Worm (Caenorhabditis elegans) whole organism, mixed stage, embryonic: ENCODE data around the gene trmt-10C.2.

Experiments used
- M03D4.4 ChIP-seq: sonication (generic microtip); optimal IDR thresholded peaks from 2 replicates; lab custom pipeline; 2017; ENCODE audit warnings: mild to moderate bottlenecking, missing genetic modification characterization, missing compliant biosample characterization
- bed-3 ChIP-seq: fragments of 200-800 bp; sonication (Bioruptor generic); optimal IDR thresholded peaks from 3 replicates; lab custom pipeline; 2018; ENCODE audit warnings: mild to moderate bottlenecking, missing genetic modification characterization, moderate library complexity, missing compliant biosample characterization
- blmp-1 ChIP-seq: fragments of 150-350 bp; optimal IDR thresholded peaks from 2 replicates; lab custom pipeline; 2014; ENCODE audit warnings: missing biosample characterization, missing genetic modification characterization
- ceh-39 ChIP-seq: fragments of 150-350 bp; optimal IDR thresholded peaks from 2 replicates; lab custom pipeline; 2014; ENCODE audit warnings: missing biosample characterization, missing genetic modification characterization
- ceh-43 ChIP-seq: fragments of 200-800 bp; sonication (Bioruptor generic); optimal IDR thresholded peaks from 2 replicates; lab custom pipeline; 2018; ENCODE audit warnings: mild to moderate bottlenecking, missing genetic modification characterization, moderate library complexity, missing compliant biosample characterization
- ceh-83 ChIP-seq: fragments of 200-800 bp; sonication (Bioruptor generic); optimal IDR thresholded peaks from 2 replicates; lab custom pipeline; 2018; ENCODE audit warnings: mild to moderate bottlenecking, missing genetic modification characterization, missing compliant biosample characterization
- ces-1 ChIP-seq: fragments of 150-350 bp; optimal IDR thresholded peaks from 2 replicates; lab custom pipeline; 2014; ENCODE audit warnings: missing biosample characterization, missing genetic modification reagents, missing genetic modification characterization
- cnd-1 ChIP-seq: fragments of 200-800 bp; sonication (Bioruptor generic); optimal IDR thresholded peaks from 2 replicates; lab custom pipeline; 2018; ENCODE audit warnings: mild to moderate bottlenecking, missing genetic modification characterization, missing compliant biosample characterization
- elt-1 ChIP-seq: sonication (generic microtip); optimal IDR thresholded peaks from 2 replicates; lab custom pipeline; 2017; ENCODE audit warnings: missing genetic modification characterization, mild to moderate bottlenecking, missing compliant biosample characterization, antibody characterized with exemption, moderate library complexity, borderline replicate concordance; ENCODE audit not compliant: insufficient read depth
- elt-3 ChIP-seq: fragments of 150-350 bp; optimal IDR thresholded peaks from 2 replicates; lab custom pipeline; 2014; ENCODE audit warnings: missing biosample characterization, missing genetic modification characterization
- ham-2 ChIP-seq: fragments of 200-800 bp; sonication (Bioruptor generic); optimal IDR thresholded peaks from 2 replicates; lab custom pipeline; 2018; ENCODE audit warnings: mild to moderate bottlenecking, missing genetic modification characterization, missing compliant biosample characterization
- lin-13 ChIP-seq: fragments of 150-350 bp; optimal IDR thresholded peaks from 2 replicates; lab custom pipeline; 2014; ENCODE audit warnings: missing biosample characterization, missing genetic modification characterization
- lin-32 ChIP-seq: fragments of 200-800 bp; sonication (Bioruptor generic); optimal IDR thresholded peaks from 2 replicates; lab custom pipeline; 2018; ENCODE audit warnings: mild to moderate bottlenecking, missing genetic modification characterization, missing compliant biosample characterization
- lsy-2 ChIP-seq: fragments of 150-350 bp; optimal IDR thresholded peaks from 2 replicates; lab custom pipeline; 2014; ENCODE audit warnings: missing biosample characterization, missing genetic modification characterization
- mab-5 ChIP-seq: fragments of 150-350 bp; optimal IDR thresholded peaks from 2 replicates; lab custom pipeline; 2014; ENCODE audit warnings: missing biosample characterization, missing genetic modification characterization
- mep-1 ChIP-seq: fragments of 150-350 bp; optimal IDR thresholded peaks from 2 replicates; lab custom pipeline; 2017; ENCODE audit warnings: missing biosample characterization, missing genetic modification reagents, missing genetic modification characterization, inconsistent platforms
- mls-2 ChIP-seq: sonication (generic microtip); optimal IDR thresholded peaks from 2 replicates; lab custom pipeline; 2016; ENCODE audit warnings: mild to moderate bottlenecking, missing genetic modification characterization, moderate library complexity, missing compliant biosample characterization
- nhr-12 ChIP-seq: fragments of 150-350 bp; optimal IDR thresholded peaks from 2 replicates; lab custom pipeline; 2014; ENCODE audit warnings: missing biosample characterization, missing genetic modification characterization
- nhr-2 ChIP-seq: fragments of 150-350 bp; optimal IDR thresholded peaks from 2 replicates; lab custom pipeline; 2014; ENCODE audit warnings: missing biosample characterization, missing genetic modification characterization
- nhr-237 ChIP-seq: fragments of 150-350 bp; optimal IDR thresholded peaks from 2 replicates; lab custom pipeline; 2014; ENCODE audit warnings: missing biosample characterization, missing genetic modification characterization
- nhr-28 ChIP-seq: fragments of 150-350 bp; optimal IDR thresholded peaks from 2 replicates; lab custom pipeline; 2014; ENCODE audit warnings: missing biosample characterization, missing genetic modification characterization
- nhr-76 ChIP-seq: sonication (generic microtip); optimal IDR thresholded peaks from 2 replicates; lab custom pipeline; 2017; ENCODE audit warnings: missing biosample characterization, missing genetic modification characterization
- pha-4 ChIP-seq: fragments of 150-350 bp; optimal IDR thresholded peaks from 2 replicates; lab custom pipeline; 2018; ENCODE audit warnings: missing biosample characterization, missing genetic modification reagents, missing genetic modification characterization
- sem-2 ChIP-seq: fragments of 200-800 bp; sonication (Bioruptor generic); optimal IDR thresholded peaks from 2 replicates; lab custom pipeline; 2018; ENCODE audit warnings: mild to moderate bottlenecking, missing genetic modification characterization, missing compliant biosample characterization
- snpc-4 ChIP-seq: fragments of 150-350 bp; optimal IDR thresholded peaks from 2 replicates; lab custom pipeline; 2014; ENCODE audit warnings: missing biosample characterization, missing genetic modification characterization
- sptf-1 ChIP-seq: sonication (generic microtip); optimal IDR thresholded peaks from 2 replicates; lab custom pipeline; 2017; ENCODE audit warnings: mild to moderate bottlenecking, missing genetic modification characterization, moderate library complexity, missing compliant biosample characterization
- unc-120 ChIP-seq: sonication (generic microtip); optimal IDR thresholded peaks from 2 replicates; lab custom pipeline; 2017; ENCODE audit warnings: missing genetic modification characterization, missing compliant biosample characterization; ENCODE audit not compliant: poor library complexity, severe bottlenecking
- unc-39 ChIP-seq: fragments of 150-350 bp; optimal IDR thresholded peaks from 2 replicates; lab custom pipeline; 2014; ENCODE audit warnings: missing biosample characterization, missing genetic modification characterization
- unc-62 ChIP-seq: fragments of 150-350 bp; optimal IDR thresholded peaks from 2 replicates; lab custom pipeline; 2014; ENCODE audit warnings: missing biosample characterization, missing genetic modification reagents, missing genetic modification characterization
- zip-8 ChIP-seq: fragments of 150-350 bp; optimal IDR thresholded peaks from 2 replicates; lab custom pipeline; 2014; ENCODE audit warnings: missing biosample characterization, missing genetic modification characterization
- ztf-11 ChIP-seq: fragments of 150-350 bp; optimal IDR thresholded peaks from 2 replicates; lab custom pipeline; 2014; ENCODE audit warnings: missing biosample characterization, missing genetic modification characterization

trmt-10C.2 gene

ce11 chrIII:6352459-6352858, 6.4 kb downstream of the trmt-10C.2 start:
- TF ChIP-seq mep-1 (tag; lab: Kevin White, UChicago) (no peak), ham-2 (no peak), elt-3 (tag; lab: Kevin White, UChicago) (no peak), nhr-237 (tag; lab: Kevin White, UChicago) (no peak), nhr-76 (tag; lab: Kevin White, UChicago) (no peak), mls-2 (tag; lab: Kevin White, UChicago) (no peak)

- TF ChIP-seq bed-3 (GFP tag; lab: Kevin White, UChicago) (no peak), ceh-39 (no peak), elt-1 (tag; lab: Kevin White, UChicago) (no peak), sem-2 (GFP tag; lab: Kevin White, UChicago) (no peak), nhr-12 (tag; lab: Kevin White, UChicago) (no peak), unc-120 (tag; lab: Kevin White, UChicago) (no peak), elt-3 (tag; lab: Kevin White, UChicago) (no peak), unc-39 (tag; lab: Kevin White, UChicago) (no peak), ztf-11 (tag; lab: Kevin White, UChicago) (no peak), ceh-83 (GFP tag; lab: Kevin White, UChicago) (no peak), mls-2 (tag; lab: Kevin White, UChicago) (no peak)
- TF ChIP-seq, all 35 proteins: peak for 0
Measured at ce11 chrIII:6353084-6353483, 7.0 kb downstream of the trmt-10C.2 start, which contains the start of gene akap-1. akap-1 (plus strand) TSS chrIII:6353384.

DNA sequence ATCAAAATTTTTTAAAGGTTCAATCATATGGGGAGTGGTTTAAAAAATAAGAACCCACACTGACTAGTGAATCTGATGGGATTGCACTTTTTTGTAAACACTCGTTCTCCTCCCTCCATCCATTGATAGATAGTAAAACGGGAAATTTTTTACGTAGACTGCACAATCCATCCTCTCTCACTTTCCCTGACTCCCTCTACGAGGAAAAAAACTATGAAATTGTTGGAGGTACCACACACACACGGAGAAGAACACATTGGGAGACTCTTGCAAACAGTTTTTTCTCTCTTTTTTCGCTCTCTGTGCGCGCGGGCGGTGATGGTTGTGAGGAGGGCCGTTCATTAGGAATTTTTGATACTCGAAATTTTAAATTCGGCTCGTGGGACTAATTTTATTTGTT, 9.3 kb downstream of the trmt-10C.2 start:
- no peak for TF ChIP-seq nhr-28
- TF ChIP-seq ham-2, result no peak
- TF ChIP-seq ceh-83 (GFP tag; lab: Kevin White, UChicago), result no peak
- no peak for TF ChIP-seq mep-1 (tag; lab: Kevin White, UChicago)
- no peak for TF ChIP-seq unc-62 (GFP tag; lab: Kevin White, UChicago)
- no peak for TF ChIP-seq lsy-2 (tag; lab: Kevin White, UChicago)
- no peak for TF ChIP-seq ceh-43 (GFP tag; lab: Kevin White, UChicago)
- no peak for TF ChIP-seq snpc-4 (tag; lab: Kevin White, UChicago)
- TF ChIP-seq cnd-1, result no peak
- no peak for TF ChIP-seq M03D4.4 (tag; lab: Kevin White, UChicago)
- TF ChIP-seq ceh-39, result no peak
- no peak for TF ChIP-seq unc-120 (tag; lab: Kevin White, UChicago)
- no peak for TF ChIP-seq elt-1 (tag; lab: Kevin White, UChicago)
- no peak for TF ChIP-seq nhr-2
- no peak for TF ChIP-seq nhr-76 (tag; lab: Kevin White, UChicago)
- TF ChIP-seq pha-4 (tag; lab: Kevin White, UChicago), result no peak
- no peak for TF ChIP-seq ces-1 (GFP tag; lab: Kevin White, UChicago)
- no peak for TF ChIP-seq lin-32
- no peak for TF ChIP-seq bed-3 (GFP tag; lab: Kevin White, UChicago)
- no peak for TF ChIP-seq nhr-12 (tag; lab: Kevin White, UChicago)

ce11 chrIII:6356007-6356406, 9.9 kb downstream of the trmt-10C.2 start:
- no peak for TF ChIP-seq elt-3 (tag; lab: Kevin White, UChicago)
- no peak for TF ChIP-seq ham-2
- no peak for TF ChIP-seq lin-13 (tag; lab: Kevin White, UChicago)
- TF ChIP-seq ces-1 (GFP tag; lab: Kevin White, UChicago), result no peak
- no peak for TF ChIP-seq mab-5 (tag; lab: Kevin White, UChicago)
- no peak for TF ChIP-seq lsy-2 (tag; lab: Kevin White, UChicago)
- no peak for TF ChIP-seq nhr-237 (tag; lab: Kevin White, UChicago)
- no peak for TF ChIP-seq blmp-1
- no peak for TF ChIP-seq ceh-83 (GFP tag; lab: Kevin White, UChicago)
- TF ChIP-seq unc-120 (tag; lab: Kevin White, UChicago), result no peak
- no peak for TF ChIP-seq unc-39 (tag; lab: Kevin White, UChicago)
- TF ChIP-seq M03D4.4 (tag; lab: Kevin White, UChicago), result no peak
- no peak for TF ChIP-seq ceh-43 (GFP tag; lab: Kevin White, UChicago)
- no peak for TF ChIP-seq nhr-28
- TF ChIP-seq snpc-4 (tag; lab: Kevin White, UChicago), result no peak
- no peak for TF ChIP-seq sem-2 (GFP tag; lab: Kevin White, UChicago)
- no peak for TF ChIP-seq sptf-1 (tag; lab: Kevin White, UChicago)

- TF ChIP-seq sptf-1 (tag; lab: Kevin White, UChicago), result no peak
- TF ChIP-seq lin-13 (tag; lab: Kevin White, UChicago), result no peak
- TF ChIP-seq M03D4.4 (tag; lab: Kevin White, UChicago), result no peak
- TF ChIP-seq cnd-1, result no peak
- no peak for TF ChIP-seq zip-8 (tag; lab: Kevin White, UChicago)
- no peak for TF ChIP-seq ceh-83 (GFP tag; lab: Kevin White, UChicago)
- no peak for TF ChIP-seq nhr-237 (tag; lab: Kevin White, UChicago)
- TF ChIP-seq elt-1 (tag; lab: Kevin White, UChicago), result no peak
- TF ChIP-seq ceh-39, result no peak
- no peak for TF ChIP-seq ceh-43 (GFP tag; lab: Kevin White, UChicago)
Measured at ce11 chrIII:6356764-6357163, 10.7 kb downstream of the trmt-10C.2 start.
